Fruit fly (Drosophila melanogaster) whole organism: ENCODE data around the gene wol.

Experiments used
- CG8478 ChIP-seq: fragments of >200 bp; optimal IDR thresholded peaks from 2 replicates; lab custom pipeline; 2018; ENCODE audit warnings: inconsistent platforms
- Dll ChIP-seq: fragments of >200 bp; optimal IDR thresholded peaks from 2 replicates; lab custom pipeline; 2017
- pan ChIP-seq: fragments of >200 bp; optimal IDR thresholded peaks from 2 replicates; lab custom pipeline; 2017
- usp ChIP-seq: fragments of >200 bp; optimal IDR thresholded peaks from 2 replicates; lab custom pipeline; 2017; ENCODE audit warnings: missing biosample characterization, missing genetic modification characterization, mixed read lengths

- TF ChIP-seq Dll (no peak), usp (no peak), CG8478 (lab: Kevin White, UChicago) (no peak), pan (lab: Kevin White, UChicago) (no peak)
These were observed 3.5 kb downstream of the wol start for dm6 chr2L:8299194-8299811.
